Worm (Caenorhabditis elegans) whole organism, L4 larva: ENCODE measurements around the gene C14A4.13.

Source experiments
- D1046.2 ChIP-seq: fragments of 200-800 bp; sonication (Bioruptor generic); IDR thresholded peaks from 2 replicates; pipeline ENCODE4 v1.3.6; 2022; ENCODE audit warnings: missing genetic modification characterization, missing compliant biosample characterization
- F26F4.8 ChIP-seq: fragments of 200-800 bp; sonication (Bioruptor generic); conservative IDR thresholded peaks from 2 replicates; pipeline ENCODE4 v1.3.6; 2022; ENCODE audit warnings: missing genetic modification characterization, missing compliant biosample characterization
- F37D6.2 ChIP-seq: sonication (generic microtip); optimal IDR thresholded peaks from 2 replicates; lab custom pipeline; 2016; ENCODE audit warnings: mild to moderate bottlenecking, missing genetic modification characterization, missing compliant biosample characterization
- T20F7.1 ChIP-seq: fragments of 200-800 bp; sonication (Bioruptor generic); optimal IDR thresholded peaks from 2 replicates; lab custom pipeline; 2018; ENCODE audit warnings: mild to moderate bottlenecking, missing genetic modification characterization, missing compliant biosample characterization
- ZK546.5 ChIP-seq, 2 experiments: sonication (generic microtip); optimal IDR thresholded peaks; 2 replicates each; lab custom pipeline; 2017; ENCODE audit warnings: missing biosample characterization in 2 of 2, missing genetic modification characterization in 2 of 2
- ama-1 ChIP-seq: fragments of 150-350 bp; optimal IDR thresholded peaks from 2 replicates; lab custom pipeline; 2014; ENCODE audit warnings: inconsistent platforms, mixed read lengths
- ceh-20 ChIP-seq: fragments of 200-800 bp; sonication (Bioruptor generic); IDR thresholded peaks from 2 replicates; pipeline ENCODE4 v1.3.6; 2022; ENCODE audit warnings: missing genetic modification reagents, missing genetic modification characterization, missing compliant biosample characterization
- ceh-28 ChIP-seq: fragments of 150-350 bp; optimal IDR thresholded peaks from 2 replicates; lab custom pipeline; 2014; ENCODE audit warnings: missing biosample characterization, missing genetic modification reagents, missing genetic modification characterization
- ceh-32 ChIP-seq: sonication (generic microtip); optimal IDR thresholded peaks from 2 replicates; lab custom pipeline; 2016; ENCODE audit warnings: mild to moderate bottlenecking, missing genetic modification characterization, missing compliant biosample characterization; ENCODE audit not compliant: poor library complexity
- cey-2 ChIP-seq: sonication (generic microtip); optimal IDR thresholded peaks from 3 replicates; lab custom pipeline; 2017; ENCODE audit warnings: missing genetic modification characterization, mild to moderate bottlenecking, missing compliant biosample characterization, antibody characterized with exemption, borderline replicate concordance; ENCODE audit not compliant: insufficient read depth
- daf-19 ChIP-seq: fragments of 200-800 bp; sonication (Bioruptor generic); conservative IDR thresholded peaks from 2 replicates; pipeline ENCODE4 v1.3.6; 2022; ENCODE audit warnings: missing genetic modification characterization, missing compliant biosample characterization
- dmd-6 ChIP-seq: fragments of 200-800 bp; sonication (Bioruptor generic); IDR thresholded peaks from 2 replicates; pipeline ENCODE4 v1.3.6; 2022; ENCODE audit warnings: missing genetic modification reagents, missing genetic modification characterization, missing compliant biosample characterization
- dmd-8 ChIP-seq: fragments of 200-800 bp; sonication (Bioruptor generic); IDR thresholded peaks from 2 replicates; pipeline ENCODE4 v1.3.6; 2022; ENCODE audit warnings: missing genetic modification characterization, missing compliant biosample characterization
- dmd-9 ChIP-seq: fragments of 200-800 bp; sonication (Bioruptor generic); IDR thresholded peaks from 2 replicates; pipeline ENCODE4 v1.3.6; 2022; ENCODE audit warnings: missing genetic modification reagents, missing genetic modification characterization, missing compliant biosample characterization
- dpl-1 ChIP-seq: fragments of 150-350 bp; optimal IDR thresholded peaks from 2 replicates; lab custom pipeline; 2014; ENCODE audit warnings: missing biosample characterization, missing genetic modification reagents, missing genetic modification characterization
- dve-1 ChIP-seq: sonication (generic microtip); optimal IDR thresholded peaks from 2 replicates; lab custom pipeline; 2017; ENCODE audit warnings: antibody characterized with exemption, mild to moderate bottlenecking, missing genetic modification characterization, missing compliant biosample characterization; ENCODE audit not compliant: insufficient read depth
- egl-27 ChIP-seq: sonication (generic microtip); optimal IDR thresholded peaks from 3 replicates; lab custom pipeline; 2017; ENCODE audit warnings: missing biosample characterization, missing genetic modification reagents, missing genetic modification characterization
- egl-43 ChIP-seq: fragments of 200-800 bp; sonication (Bioruptor generic); IDR thresholded peaks from 2 replicates; pipeline ENCODE4 v1.3.6; 2022; ENCODE audit warnings: missing genetic modification reagents, missing genetic modification characterization, missing compliant biosample characterization
- hmg-1.1 ChIP-seq: fragments of 200-800 bp; sonication (Bioruptor generic); IDR thresholded peaks from 2 replicates; pipeline ENCODE4 v1.3.6; 2022; ENCODE audit warnings: missing genetic modification reagents, missing genetic modification characterization, missing compliant biosample characterization
- lim-7 ChIP-seq: fragments of 200-800 bp; sonication (Bioruptor generic); IDR thresholded peaks from 2 replicates; pipeline ENCODE4 v1.3.6; 2022; ENCODE audit warnings: missing genetic modification characterization, missing compliant biosample characterization
- lin-38 ChIP-seq: fragments of 200-800 bp; sonication (Bioruptor generic); IDR thresholded peaks from 2 replicates; pipeline ENCODE4 v1.3.6; 2022; ENCODE audit warnings: missing genetic modification reagents, missing genetic modification characterization, missing compliant biosample characterization
- lin-39 ChIP-seq: fragments of 150-350 bp; optimal IDR thresholded peaks from 2 replicates; lab custom pipeline; 2014; ENCODE audit warnings: missing biosample characterization, missing genetic modification reagents, missing genetic modification characterization
- lir-3 ChIP-seq: sonication (generic microtip); optimal IDR thresholded peaks from 2 replicates; lab custom pipeline; 2016; ENCODE audit warnings: mild to moderate bottlenecking, missing genetic modification characterization, missing compliant biosample characterization
- mdl-1 ChIP-seq, 2 experiments: fragments of 150-350 bp in 1 of 2; sonication (generic microtip) in 1 of 2; optimal IDR thresholded peaks; 2 replicates each; lab custom pipeline; 2014 to 2017; ENCODE audit warnings: missing biosample characterization in 2 of 2, missing genetic modification characterization in 2 of 2
- nhr-102 ChIP-seq: sonication (generic microtip); optimal IDR thresholded peaks from 2 replicates; lab custom pipeline; 2016; ENCODE audit warnings: mild to moderate bottlenecking, missing genetic modification characterization, moderate library complexity, missing compliant biosample characterization
- nhr-28 ChIP-seq: fragments of 150-350 bp; optimal IDR thresholded peaks from 2 replicates; lab custom pipeline; 2014; ENCODE audit warnings: missing biosample characterization, missing genetic modification characterization
- nhr-48 ChIP-seq: sonication (generic microtip); optimal IDR thresholded peaks from 2 replicates; lab custom pipeline; 2016; ENCODE audit warnings: mild to moderate bottlenecking, missing genetic modification characterization, missing compliant biosample characterization
- nhr-6 ChIP-seq: fragments of 150-350 bp; optimal IDR thresholded peaks from 2 replicates; lab custom pipeline; 2014; ENCODE audit warnings: missing biosample characterization, missing genetic modification characterization
- nhr-76 ChIP-seq: fragments of 150-350 bp; optimal IDR thresholded peaks from 2 replicates; lab custom pipeline; 2014; ENCODE audit warnings: missing biosample characterization, missing genetic modification characterization
- php-3 ChIP-seq: fragments of 200-800 bp; sonication (Bioruptor generic); IDR thresholded peaks from 2 replicates; pipeline ENCODE4 v1.3.6; 2022; ENCODE audit warnings: missing genetic modification reagents, missing genetic modification characterization, missing compliant biosample characterization
- pqm-1 ChIP-seq: sonication (generic microtip); optimal IDR thresholded peaks from 2 replicates; lab custom pipeline; 2017; ENCODE audit warnings: missing biosample characterization, missing genetic modification characterization
- saeg-2 ChIP-seq: fragments of 200-800 bp; sonication (Bioruptor generic); IDR thresholded peaks from 2 replicates; pipeline ENCODE4 v1.3.6; 2022; ENCODE audit warnings: missing genetic modification reagents, missing genetic modification characterization, missing compliant biosample characterization
- sdz-12 ChIP-seq: fragments of 200-800 bp; sonication (Bioruptor generic); optimal IDR thresholded peaks from 2 replicates; lab custom pipeline; 2018; ENCODE audit warnings: mild to moderate bottlenecking, missing genetic modification characterization, missing compliant biosample characterization
- set-16 ChIP-seq: fragments of 200-800 bp; sonication (Bioruptor generic); IDR thresholded peaks from 2 replicates; pipeline ENCODE4 v1.3.6; 2022; ENCODE audit warnings: missing genetic modification reagents, missing genetic modification characterization, missing compliant biosample characterization
- tra-1 ChIP-seq: fragments of 200-800 bp; sonication (Bioruptor generic); IDR thresholded peaks from 2 replicates; pipeline ENCODE4 v1.3.6; 2022; ENCODE audit warnings: missing genetic modification reagents, missing genetic modification characterization, missing compliant biosample characterization
- unc-62 ChIP-seq, 3 experiments: fragments of 150-350 bp in 1 of 3; sonication (generic microtip); optimal IDR thresholded peaks in 2 of 3; peaks in 1 of 3; 1 replicate in 1 of 3; 2 replicates in 2 of 3; lab custom pipeline; 2014 to 2017; ENCODE audit warnings: missing biosample characterization in 3 of 3, missing genetic modification characterization in 3 of 3, missing genetic modification reagents in 3 of 3, missing genotype in 1 of 3
- zfp-3 ChIP-seq: fragments of 200-800 bp; sonication (Bioruptor generic); conservative IDR thresholded peaks from 2 replicates; pipeline ENCODE4 v1.3.6; 2022; ENCODE audit warnings: missing genetic modification reagents, missing genetic modification characterization, missing compliant biosample characterization

Gene C14A4.13

ce11 chrII:10652112-10652511, 33.9 kb downstream of the C14A4.13 start, which contains the start of gene nphp-1 (continued):
- TF ChIP-seq cey-2 (tag; lab: Kevin White, UChicago) (no peak), egl-43 (GFP tag; lab: Robert Waterston, UW) (no peak), D1046.2 (GFP tag; lab: Robert Waterston, UW) (0 out of 2 replicates have a peak, but pooled peaks have one; percentile 49), nhr-6 (tag; lab: Kevin White, UChicago) (no peak), dve-1 (tag; lab: Kevin White, UChicago) (no peak), unc-62 (GFP tag; optimal IDR thresholded peaks at IDR 0.05 in 1 of 2; lab: Kevin White, UChicago) (no peak), unc-62 (tag; optimal IDR thresholded peaks at IDR 0.05; lab: Kevin White, UChicago) (no peak), nhr-76 (tag; lab: Kevin White, UChicago) (no peak), lin-38 (GFP tag; lab: Robert Waterston, UW) (no peak), sdz-12 (GFP tag; lab: Kevin White, UChicago) (no peak), ceh-32 (tag; lab: Kevin White, UChicago) (no peak)

DNA sequence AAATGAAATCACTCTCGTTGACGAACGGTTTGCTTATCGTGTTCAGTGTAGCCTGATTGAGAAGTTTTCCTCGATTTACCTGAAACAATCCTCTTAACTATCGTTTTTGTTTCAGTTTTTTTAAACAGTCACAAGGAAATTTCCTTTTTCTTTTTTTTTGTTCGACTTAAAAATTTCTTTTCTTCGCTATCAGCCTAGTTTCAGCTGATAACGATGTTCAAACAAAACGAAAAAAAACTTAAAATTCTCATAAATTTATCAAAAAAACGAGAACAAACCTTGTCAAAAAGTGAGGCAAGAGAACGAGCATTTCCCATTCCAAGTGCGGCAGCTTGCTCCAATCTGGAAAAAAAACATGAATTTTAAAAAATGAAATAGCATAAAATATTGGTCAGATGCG, 35.3 kb downstream of the C14A4.13 start:
- TF ChIP-seq nhr-48 (tag; lab: Kevin White, UChicago), result no peak
- TF ChIP-seq php-3, result no peak
- TF ChIP-seq pqm-1 (tag; lab: Kevin White, UChicago), result peak; percentile 12
- TF ChIP-seq F26F4.8 (GFP tag; lab: Robert Waterston, UW), result no peak
- TF ChIP-seq mdl-1 (tag; optimal IDR thresholded peaks at IDR 0.05; lab: Kevin White, UChicago), result no peak
- no peak for TF ChIP-seq F37D6.2 (tag; lab: Kevin White, UChicago)
- TF ChIP-seq egl-27 (tag; lab: Kevin White, UChicago), result no peak
- peak; percentile 5 for TF ChIP-seq nhr-28 (tag; lab: Kevin White, UChicago)
- no peak for TF ChIP-seq unc-62 (GFP tag; optimal IDR thresholded peaks at IDR 0.05 in 1 of 2; lab: Kevin White, UChicago)
- TF ChIP-seq unc-62 (tag; optimal IDR thresholded peaks at IDR 0.05; lab: Kevin White, UChicago), result no peak
- TF ChIP-seq lim-7 (GFP tag; lab: Robert Waterston, UW), result no peak
- no peak for TF ChIP-seq nhr-102 (tag; lab: Kevin White, UChicago)
- no peak for TF ChIP-seq dmd-8 (GFP tag; lab: Robert Waterston, UW)
- no peak for TF ChIP-seq lir-3 (tag; lab: Kevin White, UChicago)
- no peak for TF ChIP-seq dmd-9
- no peak for TF ChIP-seq set-16 (GFP tag; lab: Robert Waterston, UW)
- TF ChIP-seq daf-19 (GFP tag; lab: Robert Waterston, UW), result no peak
- no peak for TF ChIP-seq zfp-3 (GFP tag; lab: Robert Waterston, UW)
- peak; percentile 28 for TF ChIP-seq dve-1 (tag; lab: Kevin White, UChicago)
- no peak for TF ChIP-seq hmg-1.1 (GFP tag; lab: Robert Waterston, UW)
- peak; percentile 39; the same call in 1 of the 2 replicates for TF ChIP-seq dmd-6 (GFP tag; lab: Robert Waterston, UW)
- TF ChIP-seq saeg-2 (GFP tag; lab: Robert Waterston, UW), result no peak

- no peak for TF ChIP-seq lin-39 (tag; lab: Kevin White, UChicago)
- TF ChIP-seq unc-62 (GFP tag; optimal IDR thresholded peaks at IDR 0.05 in 1 of 2; lab: Kevin White, UChicago), result peak in 1 of 2 experiments; percentile 92
- no peak for TF ChIP-seq unc-62 (tag; optimal IDR thresholded peaks at IDR 0.05; lab: Kevin White, UChicago)
- no peak for TF ChIP-seq ceh-32 (tag; lab: Kevin White, UChicago)
Observed at ce11 chrII:10654435-10654834, 36.2 kb downstream of the C14A4.13 start.

ce11 chrII:10656395-10656794, 38.1 kb downstream of the C14A4.13 start:
- TF ChIP-seq ama-1 (lab: Kevin White, UChicago), result no peak
- no peak for TF ChIP-seq ceh-20 (GFP tag; lab: Robert Waterston, UW)
- TF ChIP-seq ceh-28 (tag; lab: Kevin White, UChicago), result no peak
- TF ChIP-seq ZK546.5 (tag; optimal IDR thresholded peaks at IDR 0.05; lab: Kevin White, UChicago), result no peak
- TF ChIP-seq dve-1 (tag; lab: Kevin White, UChicago), result peak; percentile 18
- TF ChIP-seq tra-1 (GFP tag; lab: Robert Waterston, UW), result no peak
- no peak for TF ChIP-seq dpl-1 (GFP tag; lab: Kevin White, UChicago)
- peak; percentile 69 for TF ChIP-seq pqm-1 (tag; lab: Kevin White, UChicago)
- peak; percentile 46 for TF ChIP-seq nhr-28 (tag; lab: Kevin White, UChicago)
- TF ChIP-seq T20F7.1 (GFP tag; lab: Kevin White, UChicago), result no peak
